Worm (Caenorhabditis elegans): ENCODE measurements around the gene del-6.

del-6 gene

DNA sequence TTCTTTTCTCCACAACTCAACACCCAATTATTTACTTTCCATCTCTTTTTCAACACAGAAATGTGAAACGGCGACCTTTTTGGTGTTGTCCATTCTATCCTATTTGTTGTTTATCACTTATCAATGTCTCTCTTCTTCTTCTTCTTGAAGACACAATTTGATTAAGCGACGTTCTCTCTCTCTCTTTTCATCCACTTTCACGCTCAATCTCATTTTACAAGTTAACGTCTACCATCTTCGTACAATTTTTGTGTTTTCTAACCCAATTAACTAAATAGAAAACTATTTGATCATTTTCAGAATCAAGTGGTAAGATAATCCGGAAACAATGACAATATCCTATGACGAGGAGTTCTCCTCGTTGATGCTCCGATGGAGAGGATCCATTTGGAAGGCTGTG, 15.0 kb upstream of the del-6 start, which contains the start of gene best-14:
best-14 (plus strand) TSS at position 301 of the 400 bp plus-strand sequence.
- TF ChIP-seq zim-3 (tag; optimal IDR thresholded peaks at IDR 0.05) = no peak
- no peak for TF ChIP-seq ceh-58 (GFP tag; IDR thresholded peaks at IDR 0.05)
- no peak for TF ChIP-seq Y53G8AR.9 (GFP tag; conservative IDR thresholded peaks at IDR 0.05)
- no peak for TF ChIP-seq chd-7 (tag; optimal IDR thresholded peaks at IDR 0.05)
- no peak for TF ChIP-seq rcor-1 (GFP tag; IDR thresholded peaks at IDR 0.05)
- TF ChIP-seq attf-6 (GFP tag; IDR thresholded peaks at IDR 0.05) = no peak
- no peak for TF ChIP-seq zfh-2 (GFP tag; conservative IDR thresholded peaks at IDR 0.05)
- no peak for TF ChIP-seq cebp-1 (GFP tag; IDR thresholded peaks at IDR 0.05)
- no peak for TF ChIP-seq cebp-1 (tag; optimal IDR thresholded peaks at IDR 0.05)
- no peak for TF ChIP-seq F22D6.2 (tag; optimal IDR thresholded peaks at IDR 0.05)
- no peak for TF ChIP-seq madf-3 (GFP tag; IDR thresholded peaks at IDR 0.05)
- no peak for TF ChIP-seq attf-5 (GFP tag; optimal IDR thresholded peaks at IDR 0.05)
- no peak for TF ChIP-seq ztf-25 (GFP tag; IDR thresholded peaks at IDR 0.05)
- TF ChIP-seq rpc-1 (optimal IDR thresholded peaks at IDR 0.05) = no peak
- no peak for TF ChIP-seq rpc-1 (tag; optimal IDR thresholded peaks at IDR 0.05)
- TF ChIP-seq egrh-3 (GFP tag; IDR thresholded peaks at IDR 0.05) = no peak
- no peak for TF ChIP-seq hmg-20 (GFP tag; IDR thresholded peaks at IDR 0.05)
- no peak for TF ChIP-seq hlh-12 (tag; optimal IDR thresholded peaks at IDR 0.05)
- no peak for TF ChIP-seq madf-10 (tag; optimal IDR thresholded peaks at IDR 0.05)
- TF ChIP-seq xnd-1 (tag; optimal IDR thresholded peaks at IDR 0.05) = no peak
- no peak for TF ChIP-seq Y95B8A.8 (GFP tag; IDR thresholded peaks at IDR 0.05)

DNA sequence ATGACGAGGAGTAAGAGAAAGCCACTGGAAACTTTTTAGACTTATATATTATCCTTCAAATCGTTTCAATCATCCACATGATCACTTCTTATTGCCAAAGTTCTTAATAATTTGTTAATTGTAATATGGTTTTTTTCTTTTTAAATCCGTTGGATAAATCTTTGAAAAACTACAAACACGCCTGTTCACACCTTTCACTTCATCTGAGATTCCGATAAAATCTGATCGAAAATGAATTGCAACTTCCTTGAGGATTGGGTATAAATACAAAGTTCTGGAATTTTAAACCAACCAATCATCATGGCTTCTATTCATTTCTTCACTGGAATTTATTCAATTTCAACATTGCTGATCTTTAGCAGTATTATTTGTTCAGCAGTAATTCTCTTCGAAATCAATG, 12.1 kb upstream of the del-6 start, which contains the start of gene col-152:
col-152 (plus strand) TSS at position 301 of the 400 bp plus-strand sequence.
- TF ChIP-seq cebp-1 (GFP tag; IDR thresholded peaks at IDR 0.05) (no peak), cebp-1 (tag; optimal IDR thresholded peaks at IDR 0.05) (no peak), ekl-4 (GFP tag; IDR thresholded peaks at IDR 0.05) (no peak), pha-4 (tag; optimal IDR thresholded peaks at IDR 0.05) (no peak), ceh-100 (GFP tag; IDR thresholded peaks at IDR 0.05) (no peak), aptf-2 (GFP tag; conservative IDR thresholded peaks at IDR 0.05) (no peak), sptf-2 (GFP tag; optimal IDR thresholded peaks at IDR 0.05) (no peak), hsf-1 (GFP tag; IDR thresholded peaks at IDR 0.05) (no peak)

DNA sequence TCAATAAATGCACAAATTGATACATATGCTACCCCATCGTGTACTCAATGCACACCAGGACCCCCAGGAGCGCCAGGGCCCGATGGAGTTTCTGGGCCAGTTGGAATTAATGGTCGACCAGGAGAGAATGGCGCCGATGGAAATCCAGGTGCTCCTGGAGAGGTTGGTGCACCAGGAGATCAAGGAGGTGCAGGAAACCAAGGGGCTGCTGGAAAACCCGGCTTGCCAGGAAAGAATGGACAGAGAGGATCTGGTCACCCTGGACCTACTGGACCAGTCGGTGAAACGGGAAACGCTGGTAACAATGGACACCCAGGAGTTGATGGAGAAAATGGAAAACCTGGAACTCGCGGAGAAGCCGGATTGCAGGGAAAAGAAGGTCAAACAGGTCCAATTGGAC, 11.1 kb upstream of the del-6 start:
- TF ChIP-seq somi-1 (GFP tag; optimal IDR thresholded peaks at IDR 0.05) (no peak), ekl-4 (GFP tag; IDR thresholded peaks at IDR 0.05) (no peak), ztf-22 (GFP tag; optimal IDR thresholded peaks at IDR 0.05) (peak; percentile 30), egrh-3 (GFP tag; IDR thresholded peaks at IDR 0.05) (peak; percentile 52; the same call in 1 of the 2 replicates)

DNA sequence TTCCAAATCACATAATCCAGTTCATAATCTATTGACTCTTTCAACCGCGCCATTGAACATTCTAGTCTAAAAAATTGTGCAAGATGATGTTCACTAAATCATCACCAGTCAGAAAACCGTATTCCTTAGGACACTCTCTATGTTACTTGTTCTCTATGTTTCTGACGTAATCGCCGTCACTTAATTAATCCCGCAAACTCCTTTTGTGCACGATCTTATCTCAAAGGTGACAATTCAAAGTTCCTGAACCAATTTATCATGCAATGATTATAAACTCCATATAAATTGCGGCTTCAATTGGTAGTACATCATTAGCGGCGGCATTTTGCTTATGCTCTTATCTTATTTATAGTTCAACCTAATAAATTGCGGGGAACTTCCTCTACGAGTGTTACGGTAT, 9.9 kb upstream of the del-6 start:
- TF ChIP-seq hsf-1 (GFP tag; IDR thresholded peaks at IDR 0.05) (no peak), atf-7 (tag; optimal IDR thresholded peaks at IDR 0.05) (peak; percentile 63), nhr-80 (tag; optimal IDR thresholded peaks at IDR 0.05) (peak; percentile 60), somi-1 (GFP tag; optimal IDR thresholded peaks at IDR 0.05) (no peak)

DNA sequence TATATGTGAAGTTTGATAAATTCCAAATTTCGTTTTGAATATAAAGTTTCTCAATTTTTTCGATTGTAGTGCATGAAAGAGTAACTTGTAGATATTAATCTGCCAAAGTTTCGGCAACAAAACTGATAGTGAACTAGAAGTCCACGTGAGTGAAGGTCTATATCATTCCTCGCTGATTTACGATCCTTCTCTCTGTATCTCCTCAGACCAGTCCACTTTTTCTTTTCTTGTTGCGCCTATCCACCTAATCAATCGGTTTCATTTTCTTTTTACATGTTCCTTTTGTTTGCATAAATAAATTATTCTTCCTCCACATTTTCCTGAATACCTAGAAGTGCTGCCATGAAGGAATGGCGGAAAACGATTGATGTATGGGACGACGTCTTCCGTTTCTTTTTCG, 8.6 kb upstream of the del-6 start:
- TF ChIP-seq fkh-3 (tag; optimal IDR thresholded peaks at IDR 0.05) = no peak
- no peak for TF ChIP-seq repo-1 (tag; optimal IDR thresholded peaks at IDR 0.05)
- TF ChIP-seq ekl-4 (GFP tag; IDR thresholded peaks at IDR 0.05) = no peak
- no peak for TF ChIP-seq hmg-1.2 (GFP tag; IDR thresholded peaks at IDR 0.05)
- TF ChIP-seq lsy-27 (tag; optimal IDR thresholded peaks at IDR 0.05; ENCODE audit: borderline replicate concordance, insufficient read depth) = no peak
